Worm (Caenorhabditis elegans): ENCODE data around the gene daf-11.

ce11 chrV:11695597-11695996 is 30.3 kb downstream of the daf-11 start, which contains the start of gene W05E10.5:
- no peak for TF ChIP-seq ceh-9 (tag; optimal IDR thresholded peaks at IDR 0.05)
- TF ChIP-seq jun-1 (tag; optimal IDR thresholded peaks at IDR 0.05): no peak
- no peak for TF ChIP-seq ama-1 (optimal IDR thresholded peaks at IDR 0.05)
